Fruit fly (Drosophila melanogaster) whole organism, embryonic: ENCODE measurements around the gene Pink1.

Experiments
- Adf1 ChIP-seq: fragments of 200-800 bp; sonication (Bioruptor generic); IDR thresholded peaks from 2 replicates; pipeline ENCODE4 v1.3.6; 2022; ENCODE audit warnings: missing biosample characterization, missing genetic modification characterization
- Atf-2 ChIP-seq: fragments of 200-800 bp; sonication (Bioruptor generic); optimal IDR thresholded peaks from 2 replicates; lab custom pipeline; 2016; ENCODE audit warnings: missing biosample characterization, missing genetic modification characterization
- Bteb2 ChIP-seq: fragments of 200-800 bp; sonication (Bioruptor generic); optimal IDR thresholded peaks from 2 replicates; lab custom pipeline; 2016; ENCODE audit warnings: missing biosample characterization, missing genetic modification characterization
- CG17328 ChIP-seq: fragments of 200-800 bp; sonication (Bioruptor generic); IDR thresholded peaks from 2 replicates; pipeline ENCODE4 v1.3.6; 2022; ENCODE audit warnings: missing biosample characterization, missing genetic modification characterization
- CG2116 ChIP-seq: fragments of 200-800 bp; sonication (Bioruptor generic); optimal IDR thresholded peaks from 3 replicates; lab custom pipeline; 2018; ENCODE audit warnings: missing biosample characterization, mild to moderate bottlenecking, missing genetic modification characterization
- CG34376 ChIP-seq: fragments of 200-800 bp; sonication (Bioruptor generic); optimal IDR thresholded peaks from 2 replicates; lab custom pipeline; 2018; ENCODE audit warnings: missing biosample characterization, mild to moderate bottlenecking, missing genetic modification characterization
- CG4282 ChIP-seq: fragments of 200-800 bp; sonication (Bioruptor generic); optimal IDR thresholded peaks from 2 replicates; lab custom pipeline; 2016; ENCODE audit warnings: missing biosample characterization, missing genetic modification characterization
- H15 ChIP-seq: fragments of 200-800 bp; sonication (Bioruptor generic); IDR thresholded peaks from 3 replicates; pipeline ENCODE4 v1.3.6; 2022; ENCODE audit warnings: missing biosample characterization, missing genetic modification characterization
- Hand ChIP-seq: fragments of 200-800 bp; sonication (Bioruptor generic); optimal IDR thresholded peaks from 2 replicates; lab custom pipeline; 2017; ENCODE audit warnings: mild to moderate bottlenecking, missing biosample characterization, missing genetic modification reagents, missing genetic modification characterization
- Ssrp ChIP-seq: fragments of 200-800 bp; sonication (Bioruptor generic); optimal IDR thresholded peaks from 2 replicates; lab custom pipeline; 2018; ENCODE audit warnings: missing biosample characterization, mild to moderate bottlenecking, missing genetic modification characterization, moderate library complexity
- gem ChIP-seq: fragments of 200-800 bp; sonication (Bioruptor generic); optimal IDR thresholded peaks from 2 replicates; lab custom pipeline; 2019; ENCODE audit warnings: missing biosample characterization, mild to moderate bottlenecking, missing genetic modification characterization, moderate library complexity
- jumu ChIP-seq: fragments of 200-800 bp; sonication (Bioruptor generic); optimal IDR thresholded peaks from 3 replicates; lab custom pipeline; 2016; ENCODE audit warnings: missing biosample characterization, missing genetic modification characterization
- pan ChIP-seq, 4 experiments: fragments of >200 bp in 3 of 4; fragments of 200-800 bp in 1 of 4; sonication (Bioruptor generic) in 1 of 4; optimal IDR thresholded peaks in 3 of 4; IDR thresholded peaks in 1 of 4; 2 replicates each; pipeline versions ENCODE4 v1.3.6 to Lab custom; 2017 to 2022; ENCODE audit warnings: missing biosample characterization in 2 of 4, missing genetic modification characterization in 2 of 4, mixed read lengths in 1 of 4
- trh ChIP-seq: fragments of 200-800 bp; sonication (Bioruptor generic); optimal IDR thresholded peaks from 2 replicates; lab custom pipeline; 2016; ENCODE audit warnings: missing biosample characterization, missing genetic modification characterization

- TF ChIP-seq CG2116 (GFP tag; lab: Kevin White, UChicago): no peak
- peak; percentile 49; the same call in 1 of the 2 replicates for TF ChIP-seq CG17328 (GFP tag; lab: Robert Waterston, UW)
- no peak for TF ChIP-seq H15 (GFP tag; lab: Robert Waterston, UW)
- TF ChIP-seq CG34376 (GFP tag; lab: Kevin White, UChicago): no peak
- TF ChIP-seq Ssrp (tag; lab: Kevin White, UChicago): peak; percentile 4
- no peak for TF ChIP-seq jumu
- TF ChIP-seq Bteb2 (GFP tag; lab: Kevin White, UChicago): no peak
- TF ChIP-seq Adf1 (GFP tag; lab: Robert Waterston, UW): no peak
- no peak for TF ChIP-seq pan (optimal IDR thresholded peaks at IDR 0.05; lab: Kevin White, UChicago)
- no peak for TF ChIP-seq pan (GFP tag; optimal IDR thresholded peaks at IDR 0.05 in 1 of 2, IDR thresholded peaks at IDR 0.05 in 1 of 2)
- TF ChIP-seq gem (tag; lab: Kevin White, UChicago): peak; percentile 63
- no peak for TF ChIP-seq Atf-2 (GFP tag; lab: Kevin White, UChicago)
- no peak for TF ChIP-seq CG4282 (GFP tag; lab: Kevin White, UChicago)
- no peak for TF ChIP-seq Hand
- no peak for TF ChIP-seq trh (GFP tag; lab: Kevin White, UChicago)
Observed at dm6 chrX:6642593-6643257, 40.9 kb upstream of the Pink1 start.
